Worm (Caenorhabditis elegans): Measurements from ENCODE around the gene pgam-5.

The pgam-5 gene

ce11 chrII:7598702-7599314 is at the start of gene pgam-5:
Gene pgam-5 (minus strand): TSS chrII:7598752.
- TF ChIP-seq elt-1 (tag; optimal IDR thresholded peaks at IDR 0.05; ENCODE audit: borderline replicate concordance, insufficient read depth) (no peak), lin-32 (GFP tag; optimal IDR thresholded peaks at IDR 0.05) (no peak), cnd-1 (tag; optimal IDR thresholded peaks at IDR 0.05) (no peak), unc-120 (tag; optimal IDR thresholded peaks at IDR 0.05; ENCODE audit: poor library complexity, severe bottlenecking) (no peak), sem-2 (GFP tag; optimal IDR thresholded peaks at IDR 0.05) (no peak), drap-1 (GFP tag; optimal IDR thresholded peaks at IDR 0.05) (no peak), ceh-39 (tag; optimal IDR thresholded peaks at IDR 0.05) (no peak), ces-1 (GFP tag; optimal IDR thresholded peaks at IDR 0.05) (no peak), snpc-4 (tag; optimal IDR thresholded peaks at IDR 0.05) (no peak), ceh-83 (GFP tag; optimal IDR thresholded peaks at IDR 0.05) (no peak), unc-39 (tag; optimal IDR thresholded peaks at IDR 0.05) (no peak), mls-2 (tag; optimal IDR thresholded peaks at IDR 0.05) (no peak), tbx-8 (GFP tag; optimal IDR thresholded peaks at IDR 0.05) (no peak), nhr-237 (tag; optimal IDR thresholded peaks at IDR 0.05) (no peak), M03D4.4 (tag; optimal IDR thresholded peaks at IDR 0.05) (no peak), elt-3 (tag; optimal IDR thresholded peaks at IDR 0.05) (no peak), pha-4 (tag; optimal IDR thresholded peaks at IDR 0.05) (no peak), nhr-28 (tag; optimal IDR thresholded peaks at IDR 0.05) (no peak)

ce11 chrII:7643214-7643613 is 44.7 kb upstream of the pgam-5 start:
- no peak for TF ChIP-seq flh-1 (GFP tag; optimal IDR thresholded peaks at IDR 0.05)
- no peak for TF ChIP-seq drap-1 (GFP tag; optimal IDR thresholded peaks at IDR 0.05)
- TF ChIP-seq mab-5 (tag; optimal IDR thresholded peaks at IDR 0.05) = no peak
- TF ChIP-seq unc-39 (tag; optimal IDR thresholded peaks at IDR 0.05) = no peak
- no peak for TF ChIP-seq nhr-2 (tag; optimal IDR thresholded peaks at IDR 0.05)
- no peak for TF ChIP-seq nhr-76 (tag; optimal IDR thresholded peaks at IDR 0.05)
- TF ChIP-seq mep-1 (tag; optimal IDR thresholded peaks at IDR 0.05) = no peak
- no peak for TF ChIP-seq zip-8 (tag; optimal IDR thresholded peaks at IDR 0.05)
- no peak for TF ChIP-seq ceh-83 (GFP tag; optimal IDR thresholded peaks at IDR 0.05)
- no peak for TF ChIP-seq ceh-43 (GFP tag; optimal IDR thresholded peaks at IDR 0.05)
- no peak for TF ChIP-seq ham-2 (GFP tag; optimal IDR thresholded peaks at IDR 0.05)
- no peak for TF ChIP-seq pha-4 (tag; optimal IDR thresholded peaks at IDR 0.05)

ce11 chrII:7642016-7642653 is 43.6 kb upstream of the pgam-5 start:
- TF ChIP-seq mab-5 (tag; optimal IDR thresholded peaks at IDR 0.05) (no peak), lin-13 (tag; optimal IDR thresholded peaks at IDR 0.05) (no peak), unc-120 (tag; optimal IDR thresholded peaks at IDR 0.05; ENCODE audit: poor library complexity, severe bottlenecking) (peak; percentile 91), unc-62 (GFP tag; optimal IDR thresholded peaks at IDR 0.05) (peak; percentile 77), nhr-12 (tag; optimal IDR thresholded peaks at IDR 0.05) (no peak), M03D4.4 (tag; optimal IDR thresholded peaks at IDR 0.05) (no peak), sptf-1 (tag; optimal IDR thresholded peaks at IDR 0.05) (peak; percentile 34), ces-1 (GFP tag; optimal IDR thresholded peaks at IDR 0.05) (peak; percentile 80), mls-2 (tag; optimal IDR thresholded peaks at IDR 0.05) (peak; percentile 9)

- TF ChIP-seq nhr-2 (tag; optimal IDR thresholded peaks at IDR 0.05) (no peak), hlh-1 (tag; optimal IDR thresholded peaks at IDR 0.05) (peak; percentile 63), cnd-1 (tag; optimal IDR thresholded peaks at IDR 0.05) (no peak), flh-1 (GFP tag; optimal IDR thresholded peaks at IDR 0.05) (no peak), tbx-8 (GFP tag; optimal IDR thresholded peaks at IDR 0.05) (no peak), nhr-12 (tag; optimal IDR thresholded peaks at IDR 0.05) (no peak), ces-1 (GFP tag; optimal IDR thresholded peaks at IDR 0.05) (peak; percentile 7), snpc-4 (tag; optimal IDR thresholded peaks at IDR 0.05) (no peak), unc-120 (tag; optimal IDR thresholded peaks at IDR 0.05; ENCODE audit: poor library complexity, severe bottlenecking) (peak; percentile 57)
These were observed 41.7 kb upstream of the pgam-5 start for ce11 chrII:7640161-7640841.
